Worm (Caenorhabditis elegans): Measurements from ENCODE around the gene kbp-4.

Gene kbp-4

ce11 chrIII:1115793-1116516, 35.3 kb downstream of the kbp-4 start, which contains the start of the genes F58B6.1 and acsd-1:
F58B6.1 (minus strand) TSS chrIII:1115925.
acsd-1 (plus strand) TSS chrIII:1116466.
- TF ChIP-seq ztf-29 (GFP tag; IDR thresholded peaks at IDR 0.05) (no peak), T22C8.4 (GFP tag; IDR thresholded peaks at IDR 0.05) (no peak), cog-1 (tag; optimal IDR thresholded peaks at IDR 0.05) (no peak), tab-1 (GFP tag; IDR thresholded peaks at IDR 0.05) (no peak), med-1 (GFP tag; optimal IDR thresholded peaks at IDR 0.05; ENCODE audit: insufficient read depth) (no peak), klf-2 (GFP tag; conservative IDR thresholded peaks at IDR 0.05) (no peak), ztf-23 (GFP tag; IDR thresholded peaks at IDR 0.05) (no peak), ref-1 (GFP tag; conservative IDR thresholded peaks at IDR 0.05) (no peak), flt-1 (GFP tag; IDR thresholded peaks at IDR 0.05) (no peak)

DNA sequence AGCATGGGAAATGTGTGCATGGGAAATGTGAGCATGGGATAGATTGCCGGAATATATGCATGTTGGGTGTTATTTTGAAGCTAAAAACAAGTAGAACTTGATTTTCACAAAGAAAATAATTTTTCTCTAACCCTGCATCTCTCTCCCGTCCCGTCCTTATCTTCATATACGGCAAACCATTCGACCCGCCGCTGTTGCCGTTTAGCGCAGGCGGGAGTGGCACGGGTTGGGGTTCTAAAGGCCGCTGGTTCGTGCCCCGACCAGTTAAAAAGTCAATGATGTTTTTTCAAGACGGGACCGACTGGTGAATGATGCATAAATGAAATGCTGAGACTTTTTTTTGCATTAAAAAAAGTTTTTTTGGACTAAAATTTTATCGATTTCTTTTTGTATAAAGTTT, 41.5 kb downstream of the kbp-4 start:
- TF ChIP-seq med-1 (GFP tag; optimal IDR thresholded peaks at IDR 0.05; ENCODE audit: insufficient read depth) (no peak), T22C8.4 (GFP tag; IDR thresholded peaks at IDR 0.05) (0 out of 2 replicates have a peak, but pooled peaks have one; percentile 20), klf-2 (GFP tag; conservative IDR thresholded peaks at IDR 0.05) (0 out of 2 replicates have a peak, but pooled peaks have one; percentile 53), cog-1 (tag; optimal IDR thresholded peaks at IDR 0.05) (peak; percentile 6), ref-1 (GFP tag; conservative IDR thresholded peaks at IDR 0.05) (0 out of 2 replicates have a peak, but pooled peaks have one; percentile 63), ztf-23 (GFP tag; IDR thresholded peaks at IDR 0.05) (peak; percentile 87), tab-1 (GFP tag; IDR thresholded peaks at IDR 0.05) (peak; percentile 81; the same call in 1 of the 2 replicates), flt-1 (GFP tag; IDR thresholded peaks at IDR 0.05) (peak; percentile 85), ztf-29 (GFP tag; IDR thresholded peaks at IDR 0.05) (peak; percentile 65; the same call in 1 of the 2 replicates)

DNA sequence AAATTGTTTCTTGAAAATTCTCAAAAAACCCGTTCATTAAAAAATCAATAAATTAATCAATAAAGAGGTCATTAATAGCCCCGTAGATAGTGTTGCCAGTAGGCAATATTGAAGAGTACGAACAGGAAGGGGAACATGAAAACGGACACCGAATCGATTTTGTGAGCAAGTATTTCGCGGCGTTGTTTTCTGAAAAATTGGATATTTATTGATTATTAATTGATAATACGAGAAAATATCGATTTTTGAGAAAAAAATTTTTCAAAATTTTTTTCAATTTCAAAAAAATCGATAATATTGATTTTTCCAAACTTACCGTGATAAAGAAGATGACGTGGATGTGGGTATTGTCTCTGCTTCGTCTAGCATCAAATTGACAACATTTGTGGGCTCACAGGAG, 44.8 kb downstream of the kbp-4 start:
- TF ChIP-seq klf-2 (GFP tag; conservative IDR thresholded peaks at IDR 0.05), result no peak
- TF ChIP-seq T22C8.4 (GFP tag; IDR thresholded peaks at IDR 0.05), result peak; percentile 50; the same call in 1 of the 2 replicates

Measured in whole organism, midembryonic.